Worm (Caenorhabditis elegans) whole organism, L4 larva: ENCODE data around the gene fbxb-114.

ENCODE experiments used
- F26F4.8 ChIP-seq: fragments of 200-800 bp; sonication (Bioruptor generic); conservative IDR thresholded peaks from 2 replicates; pipeline ENCODE4 v1.3.6; 2022; ENCODE audit warnings: missing genetic modification characterization, missing compliant biosample characterization
- F37D6.2 ChIP-seq: sonication (generic microtip); optimal IDR thresholded peaks from 2 replicates; lab custom pipeline; 2016; ENCODE audit warnings: mild to moderate bottlenecking, missing genetic modification characterization, missing compliant biosample characterization
- F44E2.7 ChIP-seq: fragments of 200-800 bp; sonication (Bioruptor generic); IDR thresholded peaks from 2 replicates; pipeline ENCODE4 v2.1.2; 2022; ENCODE audit warnings: missing genetic modification characterization, missing compliant biosample characterization
- R02D3.7 ChIP-seq: fragments of 150-350 bp; sonication (generic microtip); optimal IDR thresholded peaks from 3 replicates; lab custom pipeline; 2014; ENCODE audit warnings: missing biosample characterization, missing genetic modification characterization
- Y48G9A.11 ChIP-seq: fragments of 200-800 bp; sonication (Bioruptor generic); IDR thresholded peaks from 2 replicates; pipeline ENCODE4 v1.3.6; 2022; ENCODE audit warnings: missing genetic modification reagents, missing genetic modification characterization, missing compliant biosample characterization
- Y5F2A.4 ChIP-seq: fragments of 200-800 bp; sonication (Bioruptor generic); optimal IDR thresholded peaks from 2 replicates; lab custom pipeline; 2018; ENCODE audit warnings: mild to moderate bottlenecking, missing genetic modification characterization, missing compliant biosample characterization
- Y75B8A.6 ChIP-seq: fragments of 200-800 bp; sonication (Bioruptor generic); IDR thresholded peaks from 2 replicates; pipeline ENCODE4 v1.3.6; 2022; ENCODE audit warnings: missing genetic modification reagents, missing genetic modification characterization, missing compliant biosample characterization
- ZK546.5 ChIP-seq, 2 experiments: sonication (generic microtip); optimal IDR thresholded peaks; 2 replicates each; lab custom pipeline; 2017; ENCODE audit warnings: missing biosample characterization in 2 of 2, missing genetic modification characterization in 2 of 2
- ceh-20 ChIP-seq: fragments of 200-800 bp; sonication (Bioruptor generic); IDR thresholded peaks from 2 replicates; pipeline ENCODE4 v1.3.6; 2022; ENCODE audit warnings: missing genetic modification reagents, missing genetic modification characterization, missing compliant biosample characterization
- ceh-32 ChIP-seq: sonication (generic microtip); optimal IDR thresholded peaks from 2 replicates; lab custom pipeline; 2016; ENCODE audit warnings: mild to moderate bottlenecking, missing genetic modification characterization, missing compliant biosample characterization; ENCODE audit not compliant: poor library complexity
- ceh-44 ChIP-seq: fragments of 200-800 bp; sonication (Bioruptor generic); IDR thresholded peaks from 2 replicates; pipeline ENCODE4 v1.3.6; 2022; ENCODE audit warnings: missing genetic modification reagents, missing genetic modification characterization, missing compliant biosample characterization
- ceh-62 ChIP-seq: sonication (generic microtip); optimal IDR thresholded peaks from 2 replicates; lab custom pipeline; 2017; ENCODE audit warnings: missing biosample characterization, missing genetic modification characterization
- ces-1 ChIP-seq: fragments of 150-350 bp; sonication (generic microtip); optimal IDR thresholded peaks from 4 replicates; lab custom pipeline; 2014; ENCODE audit warnings: missing biosample characterization, missing genetic modification reagents, missing genetic modification characterization
- cey-2 ChIP-seq: sonication (generic microtip); optimal IDR thresholded peaks from 3 replicates; lab custom pipeline; 2017; ENCODE audit warnings: missing genetic modification characterization, mild to moderate bottlenecking, missing compliant biosample characterization, antibody characterized with exemption, borderline replicate concordance; ENCODE audit not compliant: insufficient read depth
- daf-12 ChIP-seq: fragments of 150-350 bp; optimal IDR thresholded peaks from 2 replicates; lab custom pipeline; 2014; ENCODE audit warnings: missing biosample characterization, missing genetic modification reagents, missing genetic modification characterization
- daf-16 ChIP-seq, 3 experiments: sonication (generic microtip); optimal IDR thresholded peaks; 2 replicates each; lab custom pipeline; 2016 to 2017; ENCODE audit warnings: missing genetic modification characterization in 3 of 3, missing genetic modification reagents in 3 of 3, mild to moderate bottlenecking in 2 of 3, missing compliant biosample characterization in 2 of 3, missing biosample characterization in 1 of 3, moderate library complexity in 1 of 3
- daf-19 ChIP-seq: fragments of 200-800 bp; sonication (Bioruptor generic); conservative IDR thresholded peaks from 2 replicates; pipeline ENCODE4 v1.3.6; 2022; ENCODE audit warnings: missing genetic modification characterization, missing compliant biosample characterization
- dmd-6 ChIP-seq: fragments of 200-800 bp; sonication (Bioruptor generic); IDR thresholded peaks from 2 replicates; pipeline ENCODE4 v1.3.6; 2022; ENCODE audit warnings: missing genetic modification reagents, missing genetic modification characterization, missing compliant biosample characterization
- dmd-8 ChIP-seq: fragments of 200-800 bp; sonication (Bioruptor generic); IDR thresholded peaks from 2 replicates; pipeline ENCODE4 v1.3.6; 2022; ENCODE audit warnings: missing genetic modification characterization, missing compliant biosample characterization
- duxl-1 ChIP-seq: sonication (generic microtip); optimal IDR thresholded peaks from 2 replicates; lab custom pipeline; 2016; ENCODE audit warnings: mild to moderate bottlenecking, missing genetic modification characterization, moderate library complexity, missing compliant biosample characterization; ENCODE audit not compliant: poor library complexity
- dve-1 ChIP-seq: sonication (generic microtip); optimal IDR thresholded peaks from 2 replicates; lab custom pipeline; 2017; ENCODE audit warnings: antibody characterized with exemption, mild to moderate bottlenecking, missing genetic modification characterization, missing compliant biosample characterization; ENCODE audit not compliant: insufficient read depth
- fos-1 ChIP-seq: fragments of 150-350 bp; optimal IDR thresholded peaks from 2 replicates; lab custom pipeline; 2014; ENCODE audit warnings: missing biosample characterization, missing genetic modification characterization
- hif-1 ChIP-seq, 2 experiments: sonication (generic microtip); optimal IDR thresholded peaks; 2 replicates each; lab custom pipeline; 2016 to 2017; ENCODE audit warnings: missing compliant biosample characterization in 2 of 2, missing genetic modification characterization in 2 of 2, missing genetic modification reagents in 2 of 2, missing genotype in 2 of 2, mild to moderate bottlenecking in 1 of 2
- hlh-30 ChIP-seq: sonication (generic microtip); optimal IDR thresholded peaks from 2 replicates; lab custom pipeline; 2017; ENCODE audit warnings: antibody characterized with exemption, mild to moderate bottlenecking, missing genetic modification characterization, missing compliant biosample characterization; ENCODE audit not compliant: insufficient read depth
- lim-7 ChIP-seq: fragments of 200-800 bp; sonication (Bioruptor generic); IDR thresholded peaks from 2 replicates; pipeline ENCODE4 v1.3.6; 2022; ENCODE audit warnings: missing genetic modification characterization, missing compliant biosample characterization
- lin-13 ChIP-seq: fragments of 150-350 bp; optimal IDR thresholded peaks from 2 replicates; lab custom pipeline; 2014; ENCODE audit warnings: missing biosample characterization, missing genetic modification reagents, missing genetic modification characterization
- lin-15B ChIP-seq: fragments of 150-350 bp; sonication (generic microtip); optimal IDR thresholded peaks from 3 replicates; lab custom pipeline; 2014; ENCODE audit warnings: missing biosample characterization, missing genetic modification characterization
- lin-29 ChIP-seq: fragments of 200-800 bp; sonication (Bioruptor generic); IDR thresholded peaks from 2 replicates; pipeline ENCODE4 v1.3.6; 2022; ENCODE audit warnings: missing genetic modification reagents, missing genetic modification characterization, missing compliant biosample characterization
- lsy-2 ChIP-seq, 2 experiments: fragments of 150-350 bp in 1 of 2; sonication (generic microtip) in 1 of 2; optimal IDR thresholded peaks; 2 replicates each; lab custom pipeline; 2014 to 2017; ENCODE audit warnings: missing biosample characterization in 2 of 2, missing genetic modification characterization in 2 of 2
- madf-9 ChIP-seq: fragments of 200-800 bp; sonication (Bioruptor generic); conservative IDR thresholded peaks from 2 replicates; pipeline ENCODE4 v1.3.6; 2022; ENCODE audit warnings: missing genetic modification reagents, missing genetic modification characterization, missing compliant biosample characterization
- mxl-2 ChIP-seq: fragments of 200-800 bp; sonication (Bioruptor generic); conservative IDR thresholded peaks from 2 replicates; pipeline ENCODE4 v1.3.6; 2022; ENCODE audit warnings: missing genetic modification reagents, missing genetic modification characterization, missing compliant biosample characterization
- mxl-3 ChIP-seq: fragments of 200-800 bp; sonication (Bioruptor generic); optimal IDR thresholded peaks from 2 replicates; lab custom pipeline; 2018; ENCODE audit warnings: mild to moderate bottlenecking, missing genetic modification characterization, missing compliant biosample characterization
- nhr-111 ChIP-seq: fragments of 200-800 bp; sonication (Bioruptor generic); optimal IDR thresholded peaks from 2 replicates; lab custom pipeline; 2018; ENCODE audit warnings: mild to moderate bottlenecking, missing genetic modification characterization, missing compliant biosample characterization
- nhr-28 ChIP-seq: fragments of 150-350 bp; optimal IDR thresholded peaks from 2 replicates; lab custom pipeline; 2014; ENCODE audit warnings: missing biosample characterization, missing genetic modification characterization
- nhr-41 ChIP-seq: fragments of 200-800 bp; sonication (Bioruptor generic); IDR thresholded peaks from 2 replicates; pipeline ENCODE4 v1.3.6; 2022; ENCODE audit warnings: missing genetic modification reagents, missing genetic modification characterization, missing compliant biosample characterization
- nhr-48 ChIP-seq: sonication (generic microtip); optimal IDR thresholded peaks from 2 replicates; lab custom pipeline; 2016; ENCODE audit warnings: mild to moderate bottlenecking, missing genetic modification characterization, missing compliant biosample characterization
- nhr-6 ChIP-seq: fragments of 150-350 bp; optimal IDR thresholded peaks from 2 replicates; lab custom pipeline; 2014; ENCODE audit warnings: missing biosample characterization, missing genetic modification characterization
- nhr-76 ChIP-seq: fragments of 150-350 bp; optimal IDR thresholded peaks from 2 replicates; lab custom pipeline; 2014; ENCODE audit warnings: missing biosample characterization, missing genetic modification characterization
- nhr-77 ChIP-seq: fragments of 150-350 bp; optimal IDR thresholded peaks from 2 replicates; lab custom pipeline; 2014; ENCODE audit warnings: missing biosample characterization, missing genetic modification characterization
- pha-4 ChIP-seq, 2 experiments: fragments of 150-350 bp in 1 of 2; fragments of 200-800 bp in 1 of 2; sonication (Bioruptor generic) in 1 of 2; IDR thresholded peaks in 1 of 2; optimal IDR thresholded peaks in 1 of 2; 2 replicates each; pipeline versions ENCODE4 v1.3.6 to Lab custom; 2014 to 2022; ENCODE audit warnings: missing genetic modification characterization in 2 of 2, missing genetic modification reagents in 2 of 2, missing biosample characterization in 1 of 2, missing compliant biosample characterization in 1 of 2
- rbr-2 ChIP-seq: sonication (generic microtip); optimal IDR thresholded peaks from 2 replicates; lab custom pipeline; 2016; ENCODE audit warnings: missing genotype, missing genetic modification characterization, missing compliant biosample characterization
- snpc-1.2 ChIP-seq: fragments of 200-800 bp; sonication (Bioruptor generic); IDR thresholded peaks from 2 replicates; pipeline ENCODE4 v1.3.6; 2022; ENCODE audit warnings: missing genetic modification reagents, missing genetic modification characterization, missing compliant biosample characterization
- snpc-4 ChIP-seq: fragments of 150-350 bp; optimal IDR thresholded peaks from 2 replicates; lab custom pipeline; 2014; ENCODE audit warnings: missing biosample characterization, missing genetic modification characterization
- tra-1 ChIP-seq: fragments of 200-800 bp; sonication (Bioruptor generic); IDR thresholded peaks from 2 replicates; pipeline ENCODE4 v1.3.6; 2022; ENCODE audit warnings: missing genetic modification reagents, missing genetic modification characterization, missing compliant biosample characterization
- unc-130 ChIP-seq: sonication (generic microtip); optimal IDR thresholded peaks from 2 replicates; lab custom pipeline; 2016; ENCODE audit warnings: missing genetic modification reagents, missing genetic modification characterization, missing compliant biosample characterization
- vab-7 ChIP-seq: fragments of 200-800 bp; sonication (Bioruptor generic); IDR thresholded peaks from 2 replicates; pipeline ENCODE4 v1.3.6; 2022; ENCODE audit warnings: missing genetic modification reagents, missing genetic modification characterization, missing compliant biosample characterization
- zfp-2 ChIP-seq: sonication (generic microtip); optimal IDR thresholded peaks from 2 replicates; lab custom pipeline; 2016; ENCODE audit warnings: mild to moderate bottlenecking, missing genetic modification characterization, missing compliant biosample characterization

Gene fbxb-114

ce11 chrX:16925343-16925742 lies 3.7 kb downstream of the fbxb-114 start:
- TF ChIP-seq snpc-4 (tag; lab: Kevin White, UChicago) (peak; percentile 20), lsy-2 (tag; optimal IDR thresholded peaks at IDR 0.05; lab: Kevin White, UChicago) (no peak)

- TF ChIP-seq dve-1 (tag; lab: Kevin White, UChicago), result no peak
- TF ChIP-seq F26F4.8 (GFP tag; lab: Robert Waterston, UW), result no peak
- TF ChIP-seq F44E2.7 (GFP tag; lab: Robert Waterston, UW), result 0 out of 2 replicates have a peak, but pooled peaks have one; percentile 53
- TF ChIP-seq ceh-20 (GFP tag; lab: Robert Waterston, UW), result peak; percentile 67; the same call in 1 of the 2 replicates
- TF ChIP-seq pha-4 (GFP tag; IDR thresholded peaks at IDR 0.05; lab: Robert Waterston, UW), result peak; percentile 53; the same call in 1 of the 2 replicates
- TF ChIP-seq pha-4 (tag; optimal IDR thresholded peaks at IDR 0.05; lab: Kevin White, UChicago), result no peak
- TF ChIP-seq nhr-6 (tag; lab: Kevin White, UChicago), result peak; percentile 1
- peak; percentile 22 for TF ChIP-seq mxl-3
- TF ChIP-seq nhr-28 (tag; lab: Kevin White, UChicago), result no peak
- TF ChIP-seq vab-7 (GFP tag; lab: Robert Waterston, UW), result peak; percentile 79
- TF ChIP-seq fos-1, result no peak
- 0 out of 2 replicates have a peak, but pooled peaks have one; percentile 17 for TF ChIP-seq Y75B8A.6 (GFP tag; lab: Robert Waterston, UW)
- peak; percentile 83 for TF ChIP-seq lim-7 (GFP tag; lab: Robert Waterston, UW)
- TF ChIP-seq ceh-62 (tag; lab: Kevin White, UChicago), result no peak
- TF ChIP-seq mxl-2, result peak; percentile 42; the same call in 1 of the 2 replicates
- TF ChIP-seq nhr-77, result no peak
- TF ChIP-seq ces-1, result no peak
- 0 out of 2 replicates have a peak, but pooled peaks have one; percentile 68 for TF ChIP-seq ceh-44 (GFP tag; lab: Robert Waterston, UW)
- no peak for TF ChIP-seq zfp-2
- peak; percentile 75 for TF ChIP-seq snpc-1.2 (GFP tag; lab: Robert Waterston, UW)
- no peak for TF ChIP-seq daf-19 (GFP tag; lab: Robert Waterston, UW)
- no peak for TF ChIP-seq lin-29 (GFP tag; lab: Robert Waterston, UW)
- TF ChIP-seq daf-12 (tag; lab: Kevin White, UChicago), result no peak
- TF ChIP-seq hlh-30, result peak; percentile 75
- TF ChIP-seq Y5F2A.4 (GFP tag; lab: Kevin White, UChicago), result peak; percentile 36
- peak; percentile 36 for TF ChIP-seq lin-13
- TF ChIP-seq daf-16 (GFP tag; optimal IDR thresholded peaks at IDR 0.05; lab: Kevin White, UChicago), result peak in 1 of 2 experiments; percentile 33
- peak; percentile 54 for TF ChIP-seq daf-16 (tag; optimal IDR thresholded peaks at IDR 0.05; lab: Kevin White, UChicago)
- TF ChIP-seq nhr-76 (tag; lab: Kevin White, UChicago), result no peak
- TF ChIP-seq hif-1 (tag; optimal IDR thresholded peaks at IDR 0.05; lab: Kevin White, UChicago), result no peak
- no peak for TF ChIP-seq duxl-1 (tag; lab: Kevin White, UChicago)
- no peak; the same call in 1 of the 2 replicates for TF ChIP-seq madf-9 (GFP tag; lab: Robert Waterston, UW)
- no peak for TF ChIP-seq R02D3.7 (tag; lab: Kevin White, UChicago)
- TF ChIP-seq dmd-8 (GFP tag; lab: Robert Waterston, UW), result peak; percentile 77; the same call in 1 of the 2 replicates
- TF ChIP-seq nhr-41 (GFP tag; lab: Robert Waterston, UW), result no peak
- TF ChIP-seq cey-2, result no peak
- peak; percentile 45 for TF ChIP-seq dmd-6
- peak; percentile 68; the same call in 1 of the 2 replicates for TF ChIP-seq Y48G9A.11
- no peak for TF ChIP-seq ceh-32
- peak; percentile 47 for TF ChIP-seq unc-130 (GFP tag; lab: Kevin White, UChicago)
- peak; percentile 69 for TF ChIP-seq rbr-2 (tag; lab: Kevin White, UChicago)
- peak; percentile 20 for TF ChIP-seq F37D6.2 (tag; lab: Kevin White, UChicago)
- TF ChIP-seq nhr-111 (GFP tag; lab: Kevin White, UChicago), result no peak
- no peak for TF ChIP-seq tra-1
- TF ChIP-seq lin-15B (tag; lab: Kevin White, UChicago), result no peak
- TF ChIP-seq ZK546.5 (tag; optimal IDR thresholded peaks at IDR 0.05; lab: Kevin White, UChicago), result no peak
- TF ChIP-seq nhr-48 (tag; lab: Kevin White, UChicago), result peak; percentile 9
Observed at ce11 chrX:16928087-16928486, 6.5 kb downstream of the fbxb-114 start.
